Worm (Caenorhabditis elegans) whole organism, early embryonic: ENCODE measurements around the gene F10G2.1.

Experiments used
- B0310.2 ChIP-seq: sonication (generic microtip); optimal IDR thresholded peaks from 2 replicates; lab custom pipeline; 2016; ENCODE audit warnings: mild to moderate bottlenecking, missing genetic modification characterization, missing compliant biosample characterization
- ama-1 ChIP-seq: fragments of 150-350 bp; optimal IDR thresholded peaks from 2 replicates; lab custom pipeline; 2014
- flt-1 ChIP-seq: fragments of 200-800 bp; sonication (Bioruptor generic); IDR thresholded peaks from 2 replicates; pipeline ENCODE4 v1.3.6; 2022; ENCODE audit warnings: missing genetic modification characterization, missing compliant biosample characterization
- hmg-4 ChIP-seq: fragments of 200-800 bp; sonication (Bioruptor generic); optimal IDR thresholded peaks from 2 replicates; lab custom pipeline; 2018; ENCODE audit warnings: mild to moderate bottlenecking, missing genetic modification characterization, missing compliant biosample characterization
- pes-1 ChIP-seq: fragments of 200-800 bp; sonication (Bioruptor generic); IDR thresholded peaks from 2 replicates; pipeline ENCODE4 v1.3.6; 2022; ENCODE audit warnings: missing genetic modification reagents, missing genetic modification characterization, missing compliant biosample characterization
- scrt-1 ChIP-seq: fragments of 200-800 bp; sonication (Bioruptor generic); IDR thresholded peaks from 2 replicates; pipeline ENCODE4 v1.3.6; 2022; ENCODE audit warnings: missing genetic modification characterization, missing compliant biosample characterization
- tbx-37 ChIP-seq: fragments of 200-800 bp; sonication (Bioruptor generic); conservative IDR thresholded peaks from 2 replicates; pipeline ENCODE4 v1.3.6; 2022; ENCODE audit warnings: missing genetic modification reagents, missing genetic modification characterization, missing compliant biosample characterization

DNA sequence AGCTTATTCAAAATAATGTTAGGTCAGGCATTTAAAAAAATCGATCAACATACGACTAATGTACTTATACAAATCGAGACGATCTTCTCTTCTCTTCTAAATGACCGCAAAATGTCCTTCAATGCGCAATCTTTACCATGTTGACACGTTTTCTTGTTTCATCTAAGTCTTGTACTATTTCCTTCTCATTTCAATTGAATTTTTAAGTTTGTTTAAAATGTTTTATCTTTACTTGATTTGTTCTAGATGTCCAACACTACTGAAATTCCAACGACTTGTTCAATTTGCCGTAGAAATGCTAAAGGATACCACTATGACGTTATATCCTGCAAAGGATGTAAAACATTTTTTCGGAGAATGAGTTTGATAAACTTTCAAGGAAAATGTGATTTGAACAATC, 9.6 kb downstream of the F10G2.1 start, which contains the start of the genes nhr-263 and nhr-148:
- no peak for TF ChIP-seq ama-1
- TF ChIP-seq flt-1 (GFP tag; lab: Robert Waterston, UW) = no peak
- no peak for TF ChIP-seq tbx-37 (GFP tag; lab: Robert Waterston, UW)
- no peak for TF ChIP-seq pes-1 (GFP tag; lab: Robert Waterston, UW)
- TF ChIP-seq scrt-1 (GFP tag; lab: Robert Waterston, UW) = no peak
- no peak for TF ChIP-seq B0310.2 (tag; lab: Kevin White, UChicago)
- TF ChIP-seq hmg-4 (GFP tag; lab: Kevin White, UChicago) = no peak
